Worm (Caenorhabditis elegans): ENCODE data around the gene C47A4.1.

ce11 chrIV:13700847-13701246 lies 15.3 kb downstream of the C47A4.1 start:
- no peak for TF ChIP-seq him-1 (tag; optimal IDR thresholded peaks at IDR 0.05)
- TF ChIP-seq W03F9.2 (tag; optimal IDR thresholded peaks at IDR 0.05): no peak
- TF ChIP-seq dao-5 (tag; optimal IDR thresholded peaks at IDR 0.05): no peak
